Fruit fly (Drosophila melanogaster): ENCODE measurements around the gene Qsox3.

DNA sequence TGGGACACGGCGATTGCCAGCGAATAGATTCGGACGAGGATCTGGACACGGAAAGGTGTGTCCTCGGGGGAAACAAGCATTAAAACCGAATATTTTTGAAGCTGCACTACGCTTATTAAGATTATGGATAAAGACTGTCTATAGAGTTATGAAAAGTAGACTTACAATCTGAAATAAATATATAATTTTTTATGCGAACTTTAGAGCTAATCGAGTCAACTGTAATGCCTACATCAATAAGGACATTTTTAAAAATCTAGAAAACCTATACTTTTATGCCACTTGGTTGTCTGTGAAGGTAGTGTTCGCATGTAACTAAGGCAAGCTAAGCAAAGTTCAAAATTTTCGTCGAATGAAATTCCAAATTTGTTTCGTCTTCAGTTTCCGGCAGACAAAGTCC, 38.2 kb upstream of the Qsox3 start, which contains the start of gene CG31178:
- TF ChIP-seq CG10669 (GFP tag; optimal IDR thresholded peaks at IDR 0.05) = no peak
- no peak for TF ChIP-seq CG6163 (GFP tag; IDR thresholded peaks at IDR 0.05)
- TF ChIP-seq CG9139 (GFP tag; optimal IDR thresholded peaks at IDR 0.05) = no peak
- no peak for TF ChIP-seq Gug (GFP tag; IDR thresholded peaks at IDR 0.05)
- no peak for TF ChIP-seq CG15336 (GFP tag; IDR thresholded peaks at IDR 0.05)
- no peak for TF ChIP-seq CG16779 (tag; optimal IDR thresholded peaks at IDR 0.05)
- no peak for TF ChIP-seq Blimp-1 (GFP tag; optimal IDR thresholded peaks at IDR 0.05)

All from whole organism, prepupa.